Worm (Caenorhabditis elegans) whole organism, L1 larva: ENCODE measurements around the gene cyn-2.

Source experiments
- C04F5.9 ChIP-seq: sonication (generic microtip); optimal IDR thresholded peaks from 2 replicates; lab custom pipeline; 2016; ENCODE audit warnings: missing genetic modification characterization, missing compliant biosample characterization
- C34B4.2 ChIP-seq: sonication (generic microtip); optimal IDR thresholded peaks from 2 replicates; lab custom pipeline; 2017; ENCODE audit warnings: mild to moderate bottlenecking, missing genetic modification characterization, missing compliant biosample characterization
- F16B12.6 ChIP-seq: fragments of 150-350 bp; optimal IDR thresholded peaks from 2 replicates; lab custom pipeline; 2014; ENCODE audit warnings: missing biosample characterization, missing genetic modification characterization
- aha-1 ChIP-seq: fragments of 150-350 bp; optimal IDR thresholded peaks from 2 replicates; lab custom pipeline; 2014; ENCODE audit warnings: missing biosample characterization, missing genetic modification characterization
- alr-1 ChIP-seq: fragments of 200-800 bp; sonication (Bioruptor generic); optimal IDR thresholded peaks from 2 replicates; lab custom pipeline; 2018; ENCODE audit warnings: borderline replicate concordance, mild to moderate bottlenecking, missing genetic modification characterization, missing compliant biosample characterization
- ama-1 ChIP-seq: fragments of 150-350 bp; optimal IDR thresholded peaks from 2 replicates; lab custom pipeline; 2014
- blmp-1 ChIP-seq: fragments of 150-350 bp; optimal IDR thresholded peaks from 2 replicates; lab custom pipeline; 2014; ENCODE audit warnings: missing biosample characterization, missing genetic modification characterization
- ceh-63 ChIP-seq: fragments of 200-800 bp; sonication (Bioruptor generic); optimal IDR thresholded peaks from 2 replicates; lab custom pipeline; 2018; ENCODE audit warnings: mild to moderate bottlenecking, missing genetic modification characterization, missing compliant biosample characterization
- ceh-88 ChIP-seq: fragments of 200-800 bp; sonication (Bioruptor generic); IDR thresholded peaks from 2 replicates; pipeline ENCODE4 v1.3.6; 2022; ENCODE audit warnings: missing genetic modification characterization, missing compliant biosample characterization
- ceh-90 ChIP-seq: sonication (generic microtip); optimal IDR thresholded peaks from 2 replicates; lab custom pipeline; 2016; ENCODE audit warnings: missing genetic modification characterization, missing compliant biosample characterization
- ces-1 ChIP-seq: fragments of 150-350 bp; optimal IDR thresholded peaks from 2 replicates; lab custom pipeline; 2014; ENCODE audit warnings: missing biosample characterization, missing genetic modification reagents, missing genetic modification characterization
- dpl-1 ChIP-seq, 3 experiments: fragments of 150-350 bp in 2 of 3; sonication (generic microtip) in 1 of 3; optimal IDR thresholded peaks; 2 replicates each; lab custom pipeline; 2014 to 2017; ENCODE audit warnings: missing biosample characterization in 3 of 3, missing genetic modification characterization in 3 of 3, missing genetic modification reagents in 3 of 3
- efl-3 ChIP-seq: fragments of 200-800 bp; sonication (Bioruptor generic); optimal IDR thresholded peaks from 2 replicates; lab custom pipeline; 2018; ENCODE audit warnings: mild to moderate bottlenecking, missing genetic modification characterization, missing compliant biosample characterization
- egl-13 ChIP-seq: sonication (generic microtip); optimal IDR thresholded peaks from 2 replicates; lab custom pipeline; 2016; ENCODE audit warnings: missing genotype, missing genetic modification reagents, missing genetic modification characterization, missing compliant biosample characterization
- egl-27 ChIP-seq, 2 experiments: fragments of 150-350 bp in 1 of 2; sonication (generic microtip); optimal IDR thresholded peaks; 3 replicates each; lab custom pipeline; 2017 to 2018; ENCODE audit warnings: missing biosample characterization in 2 of 2, missing genetic modification characterization in 2 of 2, missing genetic modification reagents in 2 of 2
- elt-2 ChIP-seq: sonication (generic microtip); optimal IDR thresholded peaks from 2 replicates; lab custom pipeline; 2016; ENCODE audit warnings: missing genetic modification characterization, mild to moderate bottlenecking, inconsistent platforms, missing compliant biosample characterization, missing genetic modification reagents
- elt-3 ChIP-seq, 6 experiments: fragments of 150-350 bp in 1 of 6; sonication (generic microtip); optimal IDR thresholded peaks; 2 replicates each; lab custom pipeline; 2017 to 2018; ENCODE audit warnings: missing biosample characterization in 6 of 6, missing genetic modification characterization in 6 of 6, inconsistent platforms in 1 of 6
- ets-5 ChIP-seq: fragments of 200-800 bp; sonication (Bioruptor generic); IDR thresholded peaks from 2 replicates; pipeline ENCODE4 v1.3.6; 2022; ENCODE audit warnings: missing genetic modification characterization, missing compliant biosample characterization
- grh-1 ChIP-seq: fragments of 200-800 bp; sonication (Bioruptor generic); IDR thresholded peaks from 2 replicates; pipeline ENCODE4 v1.3.6; 2022; ENCODE audit warnings: missing genetic modification reagents, missing genetic modification characterization, missing compliant biosample characterization
- hlh-4 ChIP-seq: sonication (generic microtip); optimal IDR thresholded peaks from 2 replicates; lab custom pipeline; 2016; ENCODE audit warnings: mild to moderate bottlenecking, missing genetic modification characterization, missing compliant biosample characterization
- irx-1 ChIP-seq: sonication (generic microtip); optimal IDR thresholded peaks from 2 replicates; lab custom pipeline; 2016; ENCODE audit warnings: missing genetic modification characterization, missing compliant biosample characterization
- jun-1 ChIP-seq: fragments of 150-350 bp; optimal IDR thresholded peaks from 2 replicates; lab custom pipeline; 2014; ENCODE audit warnings: missing biosample characterization, missing genetic modification reagents, missing genetic modification characterization
- lin-39 ChIP-seq: fragments of 150-350 bp; optimal IDR thresholded peaks from 2 replicates; lab custom pipeline; 2014; ENCODE audit warnings: missing biosample characterization, missing genetic modification reagents, missing genetic modification characterization
- lir-3 ChIP-seq: sonication (generic microtip); optimal IDR thresholded peaks from 2 replicates; lab custom pipeline; 2016; ENCODE audit warnings: mild to moderate bottlenecking, missing genetic modification characterization, moderate library complexity, missing compliant biosample characterization; ENCODE audit not compliant: poor library complexity
- mab-9 ChIP-seq: fragments of 200-800 bp; sonication (Bioruptor generic); IDR thresholded peaks from 2 replicates; pipeline ENCODE4 v1.3.6; 2022; ENCODE audit warnings: missing genetic modification reagents, missing genetic modification characterization, missing compliant biosample characterization
- mep-1 ChIP-seq: fragments of 150-350 bp; optimal IDR thresholded peaks from 2 replicates; lab custom pipeline; 2014; ENCODE audit warnings: missing biosample characterization, missing genetic modification characterization
- nhr-11 ChIP-seq: fragments of 150-350 bp; optimal IDR thresholded peaks from 2 replicates; lab custom pipeline; 2014; ENCODE audit warnings: missing biosample characterization, missing genetic modification characterization
- nhr-19 ChIP-seq: fragments of 200-800 bp; sonication (Bioruptor generic); conservative IDR thresholded peaks from 2 replicates; pipeline ENCODE4 v1.3.6; 2022; ENCODE audit warnings: missing genetic modification characterization, missing compliant biosample characterization
- nhr-71 ChIP-seq: sonication (generic microtip); optimal IDR thresholded peaks from 2 replicates; lab custom pipeline; 2016; ENCODE audit warnings: mild to moderate bottlenecking, missing genetic modification characterization, moderate library complexity, missing compliant biosample characterization
- nhr-76 ChIP-seq: sonication (generic microtip); optimal IDR thresholded peaks from 2 replicates; lab custom pipeline; 2017; ENCODE audit warnings: missing biosample characterization, missing genetic modification characterization
- nhr-77 ChIP-seq: fragments of 150-350 bp; optimal IDR thresholded peaks from 2 replicates; lab custom pipeline; 2014; ENCODE audit warnings: missing biosample characterization, missing genetic modification characterization
- nhr-85 ChIP-seq: sonication (generic microtip); peaks from one replicate; lab custom pipeline; 2016; ENCODE audit warnings: missing genetic modification characterization, inconsistent platforms, missing compliant biosample characterization
- rnt-1 ChIP-seq: sonication (generic microtip); optimal IDR thresholded peaks from 2 replicates; lab custom pipeline; 2016; ENCODE audit warnings: mild to moderate bottlenecking, missing genetic modification characterization, moderate library complexity, missing compliant biosample characterization
- skn-1 ChIP-seq: fragments of 150-350 bp; optimal IDR thresholded peaks from 2 replicates; lab custom pipeline; 2014; ENCODE audit warnings: missing biosample characterization, missing genetic modification characterization
- snu-23 ChIP-seq: sonication (generic microtip); optimal IDR thresholded peaks from 2 replicates; lab custom pipeline; 2016; ENCODE audit warnings: missing genetic modification characterization, missing compliant biosample characterization
- sup-37 ChIP-seq: fragments of 200-800 bp; sonication (Bioruptor generic); optimal IDR thresholded peaks from 2 replicates; lab custom pipeline; 2018; ENCODE audit warnings: mild to moderate bottlenecking, missing genetic modification characterization, missing compliant biosample characterization
- swsn-7 ChIP-seq: sonication (generic microtip); optimal IDR thresholded peaks from 2 replicates; lab custom pipeline; 2016; ENCODE audit warnings: missing genetic modification characterization, missing compliant biosample characterization
- unc-30 ChIP-seq: sonication (generic microtip); optimal IDR thresholded peaks from 2 replicates; lab custom pipeline; 2017; ENCODE audit warnings: missing biosample characterization, missing genetic modification characterization
- unc-98 ChIP-seq: fragments of 200-800 bp; sonication (Bioruptor generic); IDR thresholded peaks from 2 replicates; pipeline ENCODE4 v1.3.6; 2022; ENCODE audit warnings: missing genetic modification characterization, missing compliant biosample characterization
- vab-15 ChIP-seq: sonication (generic microtip); optimal IDR thresholded peaks from 2 replicates; lab custom pipeline; 2017; ENCODE audit warnings: missing genotype, mild to moderate bottlenecking, missing genetic modification characterization, missing compliant biosample characterization
- zag-1 ChIP-seq: fragments of 150-350 bp; optimal IDR thresholded peaks from 2 replicates; lab custom pipeline; 2014; ENCODE audit warnings: missing biosample characterization, missing genetic modification characterization
- ztf-11 ChIP-seq, 2 experiments: sonication (generic microtip); optimal IDR thresholded peaks; 2 replicates each; lab custom pipeline; 2016 to 2017; ENCODE audit warnings: missing genetic modification characterization in 2 of 2, missing biosample characterization in 1 of 2, missing compliant biosample characterization in 1 of 2

Gene cyn-2

ce11 chrIII:13687211-13687610, 5.3 kb upstream of the cyn-2 start, which contains the start of gene cul-2 (continued):
- TF ChIP-seq swsn-7 (no peak), C04F5.9 (no peak), mab-9 (GFP tag; lab: Robert Waterston, UW) (no peak), ceh-90 (tag; lab: Kevin White, UChicago) (no peak), elt-3 (tag; optimal IDR thresholded peaks at IDR 0.05; lab: Kevin White, UChicago) (no peak), egl-13 (no peak), vab-15 (tag; lab: Kevin White, UChicago) (no peak), zag-1 (tag; lab: Kevin White, UChicago) (no peak), nhr-77 (tag; lab: Kevin White, UChicago) (no peak), aha-1 (no peak), unc-30 (no peak), ama-1 (lab: Kevin White, UChicago) (no peak), F16B12.6 (tag; lab: Kevin White, UChicago) (peak; percentile 80), lir-3 (no peak), nhr-85 (tag; lab: Kevin White, UChicago) (no peak), ztf-11 (tag; optimal IDR thresholded peaks at IDR 0.05; lab: Kevin White, UChicago) (no peak), nhr-76 (tag; lab: Kevin White, UChicago) (no peak), rnt-1 (tag; lab: Kevin White, UChicago) (no peak), efl-3 (GFP tag; lab: Kevin White, UChicago) (no peak), grh-1 (GFP tag; lab: Robert Waterston, UW) (no peak), nhr-11 (tag; lab: Kevin White, UChicago) (no peak), ets-5 (GFP tag; lab: Robert Waterston, UW) (no peak), ceh-63 (GFP tag; lab: Kevin White, UChicago) (no peak), hlh-4 (tag; lab: Kevin White, UChicago) (no peak), mep-1 (tag; lab: Kevin White, UChicago) (peak; percentile 19), jun-1 (no peak), sup-37 (no peak), irx-1 (tag; lab: Kevin White, UChicago) (peak; percentile 4), dpl-1 (GFP tag; optimal IDR thresholded peaks at IDR 0.05; lab: Kevin White, UChicago) (peak in 1 of 3 experiments; percentile 48), nhr-19 (GFP tag; lab: Robert Waterston, UW) (no peak), nhr-71 (tag; lab: Kevin White, UChicago) (peak; percentile 9), C34B4.2 (tag; lab: Kevin White, UChicago) (no peak), alr-1 (tag; lab: Kevin White, UChicago) (no peak), ces-1 (GFP tag; lab: Kevin White, UChicago) (no peak), lin-39 (tag; lab: Kevin White, UChicago) (no peak), egl-27 (tag; optimal IDR thresholded peaks at IDR 0.05; lab: Kevin White, UChicago) (no peak), skn-1 (tag; lab: Kevin White, UChicago) (no peak), blmp-1 (no peak)

ce11 chrIII:13693187-13693586, 719 bp downstream of the cyn-2 start:
- TF ChIP-seq alr-1 (tag; lab: Kevin White, UChicago) (no peak), ceh-63 (GFP tag; lab: Kevin White, UChicago) (no peak), nhr-85 (tag; lab: Kevin White, UChicago) (peak; percentile 51), snu-23 (no peak), elt-2 (no peak), unc-98 (GFP tag; lab: Robert Waterston, UW) (no peak), ceh-88 (GFP tag; lab: Robert Waterston, UW) (no peak), skn-1 (tag; lab: Kevin White, UChicago) (no peak)
